Fruit fly (Drosophila melanogaster) whole organism, adult: Measurements from ENCODE around the gene mib1.

Experiments
- CG1620 ChIP-seq: fragments of 200-800 bp; sonication (Bioruptor generic); optimal IDR thresholded peaks from 2 replicates; lab custom pipeline; 2016; ENCODE audit warnings: missing biosample characterization, missing genetic modification characterization
- CG33017 ChIP-seq: fragments of 200-800 bp; sonication (Bioruptor generic); optimal IDR thresholded peaks from 2 replicates; lab custom pipeline; 2018; ENCODE audit warnings: missing biosample characterization, mild to moderate bottlenecking, missing genetic modification characterization, moderate library complexity
- CG5204 ChIP-seq: fragments of 200-800 bp; sonication (Bioruptor generic); optimal IDR thresholded peaks from 2 replicates; lab custom pipeline; 2016; ENCODE audit warnings: missing biosample characterization, missing genetic modification characterization
- CG7045 ChIP-seq: fragments of 200-800 bp; sonication (Bioruptor generic); optimal IDR thresholded peaks from 2 replicates; lab custom pipeline; 2017; ENCODE audit warnings: missing biosample characterization, mild to moderate bottlenecking, missing genetic modification characterization
- CG7101 ChIP-seq: fragments of 200-800 bp; sonication (Bioruptor generic); optimal IDR thresholded peaks from 2 replicates; lab custom pipeline; 2018; ENCODE audit warnings: missing biosample characterization, mild to moderate bottlenecking, missing genetic modification characterization, moderate library complexity
- Clk ChIP-seq: fragments of 200-800 bp; sonication (Bioruptor generic); optimal IDR thresholded peaks from 2 replicates; lab custom pipeline; 2017; ENCODE audit warnings: missing biosample characterization, missing genetic modification characterization
- Crg-1 ChIP-seq: fragments of 200-800 bp; sonication (Bioruptor generic); optimal IDR thresholded peaks from 2 replicates; lab custom pipeline; 2016; ENCODE audit warnings: missing biosample characterization, missing genetic modification characterization
- Mnt ChIP-seq: fragments of 200-800 bp; sonication (Bioruptor generic); optimal IDR thresholded peaks from 2 replicates; lab custom pipeline; 2016; ENCODE audit warnings: missing biosample characterization, mild to moderate bottlenecking, missing genetic modification characterization
- bab1 ChIP-seq: fragments of 200-800 bp; sonication (Bioruptor generic); optimal IDR thresholded peaks from 3 replicates; lab custom pipeline; 2019; ENCODE audit warnings: missing biosample characterization, mild to moderate bottlenecking, missing genetic modification characterization, moderate library complexity
- cic ChIP-seq: fragments of 200-800 bp; sonication (Bioruptor generic); optimal IDR thresholded peaks from 2 replicates; lab custom pipeline; 2017; ENCODE audit warnings: missing biosample characterization, mild to moderate bottlenecking, missing genetic modification characterization, moderate library complexity
- cnc ChIP-seq, 2 experiments: fragments of >200 bp; optimal IDR thresholded peaks; 2 replicates each; lab custom pipeline; 2017
- kay ChIP-seq: fragments of 200-800 bp; sonication (Bioruptor generic); peaks from one replicate; lab custom pipeline; 2016; ENCODE audit warnings: missing biosample characterization, missing genetic modification characterization, borderline replicate concordance
- tj ChIP-seq: fragments of 200-800 bp; sonication (Bioruptor generic); optimal IDR thresholded peaks from 3 replicates; lab custom pipeline; 2017; ENCODE audit warnings: missing biosample characterization, mild to moderate bottlenecking, missing genetic modification characterization, moderate library complexity

DNA sequence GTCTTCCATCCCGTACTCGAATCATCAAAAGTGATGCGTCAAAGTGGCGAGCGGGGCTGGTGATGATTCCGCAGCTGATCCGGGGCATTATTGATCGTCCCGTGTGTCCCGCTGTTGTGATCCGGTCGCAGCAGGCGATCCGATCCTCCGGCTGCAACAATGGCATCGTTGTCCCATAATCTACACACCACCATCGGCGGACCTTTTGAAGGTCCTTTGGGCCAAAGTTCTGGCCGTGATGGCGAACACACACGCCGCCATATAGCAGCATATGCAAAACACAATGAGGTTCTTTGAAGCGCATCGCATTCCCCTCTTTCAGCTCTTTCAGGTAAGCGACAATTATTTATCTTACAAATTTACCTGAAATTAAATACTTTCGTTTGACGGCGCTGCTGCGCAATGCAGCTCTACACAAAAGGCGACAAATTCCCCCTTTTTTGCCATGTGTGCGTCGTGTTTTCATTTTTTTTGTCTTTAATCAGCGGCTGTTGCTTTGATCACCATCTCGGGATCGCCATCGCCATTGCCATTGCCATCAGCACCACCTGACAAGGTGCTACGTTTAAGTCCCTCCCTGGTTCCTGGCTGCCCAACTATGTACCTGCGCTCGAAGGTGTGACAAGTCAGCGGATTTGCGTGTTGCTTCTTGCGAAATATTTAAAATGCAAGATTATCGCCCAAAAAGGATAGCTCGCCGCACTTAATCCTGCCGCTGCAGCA lies 6.1 kb upstream of the mib1 start:
- no peak for TF ChIP-seq CG1620 (GFP tag; lab: Kevin White, UChicago)
- TF ChIP-seq CG33017: no peak
- no peak for TF ChIP-seq CG7045 (GFP tag; lab: Kevin White, UChicago)
- no peak for TF ChIP-seq kay (GFP tag; lab: Kevin White, UChicago)
- no peak for TF ChIP-seq bab1 (GFP tag; lab: Kevin White, UChicago)
- no peak for TF ChIP-seq Clk (GFP tag; lab: Kevin White, UChicago)
- no peak for TF ChIP-seq CG7101 (tag; lab: Kevin White, UChicago)
- no peak for TF ChIP-seq Mnt
- no peak for TF ChIP-seq Crg-1
- TF ChIP-seq cic (GFP tag; lab: Kevin White, UChicago): no peak
- TF ChIP-seq CG5204 (GFP tag; lab: Kevin White, UChicago): no peak
- no peak for TF ChIP-seq tj (GFP tag; lab: Kevin White, UChicago)
- TF ChIP-seq cnc (optimal IDR thresholded peaks at IDR 0.05; lab: Kevin White, UChicago): no peak
